Worm (Caenorhabditis elegans): ENCODE measurements around the gene sec-5.

- no peak for TF ChIP-seq flt-1 (GFP tag; IDR thresholded peaks at IDR 0.05)
- TF ChIP-seq med-1 (GFP tag; optimal IDR thresholded peaks at IDR 0.05; ENCODE audit: insufficient read depth), result no peak
Observed at ce11 chrII:9163348-9163747, 13.6 kb downstream of the sec-5 start.
